Fruit fly (Drosophila melanogaster): Measurements from ENCODE around the gene CG34316.
A peak's percentile ranks its signal among the peaks of the same experiment; 100 is the strongest.

CG34316 gene

DNA sequence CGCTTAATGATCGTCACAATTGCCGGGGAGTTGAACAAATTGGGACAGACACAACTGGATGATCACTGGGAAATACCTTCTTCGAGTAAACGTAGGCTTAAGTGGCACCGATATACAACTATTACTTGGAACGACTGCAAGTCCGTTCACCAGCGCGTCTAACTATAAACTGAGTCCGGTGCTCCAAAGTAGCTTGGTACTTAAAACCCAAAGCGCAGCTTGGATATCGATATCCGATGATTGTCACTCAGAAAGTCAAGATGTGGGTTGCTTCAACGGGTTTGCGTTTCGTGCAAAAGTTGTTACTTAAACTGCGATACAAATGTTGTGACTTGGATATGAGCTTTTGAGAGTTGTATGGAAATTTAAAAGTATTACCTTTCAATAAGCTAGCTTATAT lies 24.1 kb upstream of the CG34316 start, which contains the start of gene Spn88Ea:
Gene Spn88Ea, minus strand, starts transcription at position 175 of the 400 bp plus-strand sequence.
- TF ChIP-seq Ets98B (GFP tag; IDR thresholded peaks at IDR 0.05), result peak; percentile 40; the same call in 1 of the 2 replicates
- TF ChIP-seq EcR (GFP tag; optimal IDR thresholded peaks at IDR 0.05), result peak; percentile 20
- TF ChIP-seq Snoo (tag; optimal IDR thresholded peaks at IDR 0.05), result no peak

DNA sequence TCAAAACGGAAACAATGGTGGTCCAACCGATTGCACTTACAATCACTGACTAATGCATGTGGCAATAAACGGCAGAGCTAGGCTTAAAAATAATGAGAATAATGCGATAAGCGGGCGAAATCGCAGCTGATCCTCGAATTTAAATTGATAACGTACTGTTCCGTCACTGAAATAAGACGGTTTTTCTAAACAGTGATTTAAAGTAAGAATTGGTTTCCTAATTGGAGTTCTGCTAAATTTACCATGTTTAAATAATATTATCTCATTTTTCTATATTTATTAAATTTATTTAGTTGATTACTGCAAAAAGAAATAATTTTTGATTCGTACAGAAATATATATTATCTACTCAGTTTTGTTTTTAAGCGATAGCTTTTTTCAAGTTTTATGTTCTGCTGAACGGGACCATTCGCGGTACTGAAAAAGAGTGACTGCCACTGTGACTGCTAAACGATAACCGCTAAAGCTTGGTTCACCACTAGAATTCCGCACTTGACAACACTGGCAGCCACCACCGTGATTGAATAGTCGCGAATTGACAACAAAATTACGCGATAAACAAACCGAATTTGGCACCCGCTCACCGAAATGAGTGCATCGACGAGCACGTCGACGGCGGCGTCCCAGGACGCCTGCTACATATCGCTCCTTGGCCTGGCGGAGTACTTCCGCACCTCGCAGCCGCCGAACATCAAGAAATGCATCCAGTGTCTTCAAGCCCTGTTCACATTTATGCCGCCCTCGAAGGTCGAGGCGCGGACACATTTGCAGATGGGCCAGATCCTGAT lies 21.5 kb upstream of the CG34316 start, which contains the start of the genes Spn88Eb and Mau2:
Gene Spn88Eb, minus strand, starts transcription at position 51 of the 788 bp plus-strand sequence.
Gene Mau2, plus strand, starts transcription at position 493 of the 788 bp plus-strand sequence.
- TF ChIP-seq CG10348 (GFP tag; IDR thresholded peaks at IDR 0.05) (no peak), CG4496 (GFP tag; IDR thresholded peaks at IDR 0.05) (peak; percentile 71), Ets98B (GFP tag; IDR thresholded peaks at IDR 0.05) (peak; percentile 68), CG32121 (GFP tag; IDR thresholded peaks at IDR 0.05) (0 out of 2 replicates have a peak, but pooled peaks have one; percentile 24), Pif1B (GFP tag; optimal IDR thresholded peaks at IDR 0.05) (no peak), fd96Ca (GFP tag; IDR thresholded peaks at IDR 0.05) (peak; percentile 68; the same call in 2 of the 3 replicates), CG9948 (tag; optimal IDR thresholded peaks at IDR 0.05) (no peak), CG8159 (tag; optimal IDR thresholded peaks at IDR 0.05) (no peak), Snoo (tag; optimal IDR thresholded peaks at IDR 0.05) (peak; percentile 34), rn (GFP tag; IDR thresholded peaks at IDR 0.05) (peak; percentile 32; the same call in 1 of the 2 replicates), gl (tag; optimal IDR thresholded peaks at IDR 0.05) (no peak), Pif1A (GFP tag; optimal IDR thresholded peaks at IDR 0.05) (no peak), CG17806 (tag; optimal IDR thresholded peaks at IDR 0.05) (no peak), D1 (tag; optimal IDR thresholded peaks at IDR 0.05) (no peak), CG12605 (GFP tag; IDR thresholded peaks at IDR 0.05) (no peak; the same call in 1 of the 2 replicates), CG15710 (tag; optimal IDR thresholded peaks at IDR 0.05) (peak; percentile 32), CG34367 (tag; optimal IDR thresholded peaks at IDR 0.05) (no peak), CG14655 (GFP tag; optimal IDR thresholded peaks at IDR 0.05) (no peak)

DNA sequence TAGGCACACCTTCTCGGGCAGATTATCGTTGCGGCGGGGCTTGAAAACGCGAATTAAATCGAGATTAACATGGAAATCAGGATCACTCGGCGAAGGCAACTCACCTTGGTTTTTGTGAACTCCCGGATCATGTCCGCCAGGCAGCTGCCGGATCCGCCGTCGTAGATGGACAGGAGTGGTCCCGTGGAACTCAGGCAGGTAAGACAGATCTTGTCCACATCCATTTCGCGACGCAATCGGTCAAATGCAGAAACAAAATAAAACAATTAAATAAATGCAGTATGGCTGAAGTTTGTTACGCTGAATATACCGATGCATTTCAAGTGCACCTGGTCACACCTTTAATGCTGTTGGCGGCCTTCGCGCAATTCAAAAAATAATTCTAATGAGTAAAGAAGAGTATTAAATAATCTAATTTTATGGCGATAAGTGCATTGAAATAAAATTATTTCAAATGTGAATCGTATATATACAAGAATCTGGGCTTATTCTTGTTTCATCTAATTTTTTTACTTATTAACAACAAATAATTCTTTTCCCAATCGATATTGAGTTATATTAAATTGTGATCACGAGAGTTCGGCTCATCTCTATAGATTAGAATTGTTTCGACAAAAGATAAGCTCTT lies 16.9 kb upstream of the CG34316 start, which contains the start of the genes CG6654 and CG4210:
Gene CG6654, minus strand, starts transcription at position 297 of the 628 bp plus-strand sequence.
Gene CG4210, plus strand, starts transcription at position 613 of the 628 bp plus-strand sequence.
- TF ChIP-seq CG12605 (GFP tag; IDR thresholded peaks at IDR 0.05) (no peak), CG10348 (GFP tag; IDR thresholded peaks at IDR 0.05) (no peak), rn (GFP tag; IDR thresholded peaks at IDR 0.05) (no peak), Snoo (tag; optimal IDR thresholded peaks at IDR 0.05) (no peak), CG15710 (tag; optimal IDR thresholded peaks at IDR 0.05) (no peak), Pif1B (GFP tag; optimal IDR thresholded peaks at IDR 0.05) (no peak), Ets98B (GFP tag; IDR thresholded peaks at IDR 0.05) (no peak), EcR (GFP tag; optimal IDR thresholded peaks at IDR 0.05) (no peak), CG4496 (GFP tag; IDR thresholded peaks at IDR 0.05) (no peak), CG34367 (tag; optimal IDR thresholded peaks at IDR 0.05) (no peak), CG32121 (GFP tag; IDR thresholded peaks at IDR 0.05) (no peak), fd96Ca (GFP tag; IDR thresholded peaks at IDR 0.05) (no peak), Pif1A (GFP tag; optimal IDR thresholded peaks at IDR 0.05) (no peak), CG8159 (tag; optimal IDR thresholded peaks at IDR 0.05) (no peak), CG9948 (tag; optimal IDR thresholded peaks at IDR 0.05) (no peak), CG17806 (tag; optimal IDR thresholded peaks at IDR 0.05) (no peak), gl (tag; optimal IDR thresholded peaks at IDR 0.05) (no peak), CG8301 (tag; optimal IDR thresholded peaks at IDR 0.05) (no peak), D1 (tag; optimal IDR thresholded peaks at IDR 0.05) (no peak), CG14655 (GFP tag; optimal IDR thresholded peaks at IDR 0.05) (no peak)

DNA sequence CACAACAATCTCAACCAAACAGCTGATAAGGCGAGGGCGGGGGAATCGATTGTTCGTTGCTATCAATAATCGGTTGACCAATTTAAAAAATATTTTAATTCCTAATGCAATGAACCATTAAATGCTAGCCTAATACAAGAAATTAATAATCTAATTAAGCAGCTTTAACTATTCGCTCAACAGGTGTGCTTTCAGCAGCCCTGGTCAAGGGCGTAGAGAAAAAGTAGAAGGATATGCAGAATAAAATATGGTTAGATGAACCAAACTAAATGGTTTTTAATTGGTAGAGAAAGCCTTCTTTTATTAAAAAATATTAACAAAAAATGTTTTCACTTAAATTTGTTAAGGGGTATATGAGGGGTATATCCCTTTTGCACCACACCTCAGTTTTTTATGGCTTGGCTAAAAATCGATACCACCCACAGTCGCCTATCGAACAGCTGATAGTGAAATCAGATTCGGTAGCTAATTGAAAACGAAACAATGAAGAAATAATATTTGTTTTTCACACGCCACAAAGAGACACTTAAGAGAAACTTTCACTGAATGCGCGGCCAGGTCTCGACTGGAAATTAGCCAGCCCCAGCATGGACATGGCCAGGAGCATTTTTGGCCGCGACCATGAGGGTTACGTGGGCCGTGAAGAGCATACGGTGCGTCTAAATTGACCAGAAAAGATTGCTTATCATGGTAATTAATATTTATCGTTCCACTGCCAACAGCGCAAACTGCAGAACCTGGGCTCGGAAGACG lies 11.4 kb upstream of the CG34316 start, which contains the start of the genes SIDL and CG12241:
Gene SIDL, minus strand, starts transcription at position 51 of the 753 bp plus-strand sequence.
Gene CG12241, plus strand, starts transcription at position 433 of the 753 bp plus-strand sequence.
- TF ChIP-seq EcR (GFP tag; optimal IDR thresholded peaks at IDR 0.05) (no peak), CG8301 (tag; optimal IDR thresholded peaks at IDR 0.05) (peak; percentile 90), CG15710 (tag; optimal IDR thresholded peaks at IDR 0.05) (peak; percentile 66), CG10348 (GFP tag; IDR thresholded peaks at IDR 0.05) (no peak), CG34367 (tag; optimal IDR thresholded peaks at IDR 0.05) (no peak), CG4496 (GFP tag; IDR thresholded peaks at IDR 0.05) (peak; percentile 99), CG17806 (tag; optimal IDR thresholded peaks at IDR 0.05) (peak; percentile 92), Pif1B (GFP tag; optimal IDR thresholded peaks at IDR 0.05) (no peak), CG14655 (GFP tag; optimal IDR thresholded peaks at IDR 0.05) (no peak), Snoo (tag; optimal IDR thresholded peaks at IDR 0.05) (peak; percentile 95), Ets98B (GFP tag; IDR thresholded peaks at IDR 0.05) (peak; percentile 98), CG8159 (tag; optimal IDR thresholded peaks at IDR 0.05) (peak; percentile 93), rn (GFP tag; IDR thresholded peaks at IDR 0.05) (peak; percentile 98), CG32121 (GFP tag; IDR thresholded peaks at IDR 0.05) (peak; percentile 97), fd96Ca (GFP tag; IDR thresholded peaks at IDR 0.05) (peak; percentile 96), CG13204 (GFP tag; optimal IDR thresholded peaks at IDR 0.05) (no peak), gl (tag; optimal IDR thresholded peaks at IDR 0.05) (peak; percentile 77), CG9948 (tag; optimal IDR thresholded peaks at IDR 0.05) (peak; percentile 86), D1 (tag; optimal IDR thresholded peaks at IDR 0.05) (no peak), CG12605 (GFP tag; IDR thresholded peaks at IDR 0.05) (peak; percentile 97), Pif1A (GFP tag; optimal IDR thresholded peaks at IDR 0.05) (no peak)

Measured in whole organism, pupa.